Worm (Caenorhabditis elegans): ENCODE results near the gene W06G6.2.
"Not testable (repeated sequence)": the region's sequence is repeated elsewhere in the genome, so short reads cannot be mapped to it uniquely, and the experiment has no call there.

ce11 chrV:16649200-16649599 lies 20.1 kb downstream of the W06G6.2 start, which contains the start of gene W06G6.11:
- not testable (repeated sequence) for TF ChIP-seq aly-1 (tag; optimal IDR thresholded peaks at IDR 0.05); pes-1 (GFP tag; IDR thresholded peaks at IDR 0.05); flt-1 (GFP tag; IDR thresholded peaks at IDR 0.05); tbx-11 (GFP tag; IDR thresholded peaks at IDR 0.05); ceh-36 (tag; optimal IDR thresholded peaks at IDR 0.05)

Data from whole organism, early embryonic.